Fruit fly (Drosophila melanogaster): ENCODE measurements around the gene Send2.

- no peak for TF ChIP-seq Dll (optimal IDR thresholded peaks at IDR 0.05)
- TF ChIP-seq psq (optimal IDR thresholded peaks at IDR 0.05): no peak
These were observed 29.8 kb downstream of the Send2 start for dm6 chr2L:14316704-14317103.
